Fruit fly (Drosophila melanogaster): ENCODE measurements around the gene CG14567.

CG14567 gene

DNA sequence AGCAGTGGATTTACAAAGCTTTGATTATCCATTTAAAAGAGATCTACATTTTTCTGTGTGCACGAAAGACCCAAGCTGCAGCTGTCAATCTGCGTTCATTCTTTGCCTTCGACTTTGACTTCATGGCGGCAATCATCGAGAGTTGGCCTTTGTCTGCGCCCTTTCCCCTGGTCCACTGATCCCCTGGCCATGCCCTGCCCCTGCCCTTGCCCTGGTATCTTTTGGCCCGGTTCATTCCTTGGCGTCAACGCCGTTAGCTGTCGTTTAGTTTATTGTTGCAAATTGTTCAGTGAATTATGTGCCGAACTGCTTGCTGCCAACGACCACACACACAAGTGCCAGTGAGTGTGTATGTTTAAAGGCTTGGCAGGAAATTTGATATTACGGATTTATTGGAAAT is 37.3 kb downstream of the CG14567 start:
- TF ChIP-seq CG8478 (optimal IDR thresholded peaks at IDR 0.05) (no peak), psq (optimal IDR thresholded peaks at IDR 0.05) (no peak), EcR (GFP tag; optimal IDR thresholded peaks at IDR 0.05) (no peak), pan (optimal IDR thresholded peaks at IDR 0.05) (no peak), usp (GFP tag; optimal IDR thresholded peaks at IDR 0.05) (no peak), Dll (optimal IDR thresholded peaks at IDR 0.05) (no peak)

DNA sequence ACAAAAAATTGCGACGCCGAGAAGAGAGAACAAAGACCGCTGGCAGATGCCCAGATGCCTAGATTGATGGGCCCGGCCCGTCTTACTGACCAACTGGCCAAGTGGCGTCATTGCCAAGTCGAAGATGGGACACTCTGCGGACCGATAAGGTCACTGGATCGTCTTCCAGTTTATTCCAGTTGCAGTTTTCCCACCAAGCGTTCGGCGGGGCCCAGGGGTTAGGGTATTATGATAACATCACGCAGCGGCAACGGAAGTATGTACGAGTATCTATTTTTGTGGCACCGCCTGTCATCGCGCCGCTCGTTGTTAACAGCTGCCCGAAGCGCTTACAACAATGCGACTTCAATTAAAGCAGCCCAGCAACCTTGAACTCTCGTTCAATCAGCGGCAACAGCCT is 38.2 kb downstream of the CG14567 start:
- TF ChIP-seq usp (GFP tag; optimal IDR thresholded peaks at IDR 0.05) (no peak), EcR (GFP tag; optimal IDR thresholded peaks at IDR 0.05) (no peak), pan (optimal IDR thresholded peaks at IDR 0.05) (no peak), CG8478 (optimal IDR thresholded peaks at IDR 0.05) (no peak), psq (optimal IDR thresholded peaks at IDR 0.05) (no peak), Dll (optimal IDR thresholded peaks at IDR 0.05) (no peak)

DNA sequence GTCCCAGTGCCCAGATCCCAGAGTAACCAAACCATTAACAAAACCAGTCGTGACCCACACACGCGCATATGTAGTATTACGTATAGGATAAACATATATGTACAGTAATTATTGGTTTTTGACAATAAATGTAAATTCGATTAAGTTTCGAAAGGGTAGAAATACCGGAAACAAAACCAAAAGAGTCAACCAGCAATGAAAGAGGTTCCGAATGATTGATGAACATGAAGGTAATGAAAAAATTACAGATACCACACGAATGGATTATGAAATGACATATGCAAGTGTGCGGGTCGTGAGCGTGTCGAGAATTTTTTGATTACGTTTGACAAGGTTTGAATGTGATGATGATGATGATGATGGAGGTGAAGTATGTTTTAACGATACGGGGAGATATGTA is 43.6 kb downstream of the CG14567 start:
- TF ChIP-seq CG8478 (optimal IDR thresholded peaks at IDR 0.05) (no peak), psq (optimal IDR thresholded peaks at IDR 0.05) (no peak), pan (optimal IDR thresholded peaks at IDR 0.05) (no peak), usp (GFP tag; optimal IDR thresholded peaks at IDR 0.05) (no peak), Dll (optimal IDR thresholded peaks at IDR 0.05) (no peak), EcR (GFP tag; optimal IDR thresholded peaks at IDR 0.05) (no peak)

DNA sequence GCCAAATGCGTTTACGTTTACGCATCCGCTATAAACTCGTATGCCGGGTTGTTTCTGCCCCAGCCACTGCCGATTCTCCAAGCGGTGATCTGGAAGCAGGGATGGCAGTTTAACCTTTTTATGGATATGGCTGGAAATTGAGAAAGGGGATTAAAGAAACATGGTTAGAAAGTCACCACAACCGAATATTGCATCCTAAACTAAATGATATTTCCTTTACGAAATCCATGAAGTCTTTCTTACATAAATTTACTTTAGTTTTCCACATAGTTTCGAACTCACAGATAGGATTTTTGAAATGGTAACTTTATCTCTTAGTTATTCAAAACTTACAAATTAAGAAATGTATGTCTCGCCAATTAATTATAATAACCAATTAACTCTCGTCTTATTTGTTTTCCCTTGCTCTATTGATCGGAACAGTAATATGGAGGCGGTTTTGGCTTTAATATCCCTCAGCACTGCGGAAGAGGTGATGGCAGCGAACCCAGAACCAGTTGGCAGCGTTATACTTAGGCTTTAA is 49.6 kb downstream of the CG14567 start:
- TF ChIP-seq psq (optimal IDR thresholded peaks at IDR 0.05) (no peak), usp (GFP tag; optimal IDR thresholded peaks at IDR 0.05) (no peak), EcR (GFP tag; optimal IDR thresholded peaks at IDR 0.05) (no peak), pan (optimal IDR thresholded peaks at IDR 0.05) (no peak), Dll (optimal IDR thresholded peaks at IDR 0.05) (no peak), CG8478 (optimal IDR thresholded peaks at IDR 0.05) (no peak)
